Fruit fly (Drosophila melanogaster) whole organism, embryonic: Measurements from ENCODE around the gene crq.
A peak's percentile ranks its signal among the peaks of the same experiment; 100 is the strongest.

Experiments
- ATbp ChIP-seq: fragments of 200-800 bp; sonication (Bioruptor generic); optimal IDR thresholded peaks from 2 replicates; lab custom pipeline; 2017; ENCODE audit warnings: missing biosample characterization, mild to moderate bottlenecking, missing genetic modification characterization, missing genetic modification reagents
- Ada2b ChIP-seq: fragments of 200-800 bp; sonication (Bioruptor generic); IDR thresholded peaks from 2 replicates; pipeline ENCODE4 v1.3.6; 2022; ENCODE audit warnings: missing biosample characterization, missing genetic modification characterization
- CG10147 ChIP-seq: fragments of 200-800 bp; sonication (Bioruptor generic); optimal IDR thresholded peaks from 2 replicates; lab custom pipeline; 2019; ENCODE audit warnings: missing biosample characterization, mild to moderate bottlenecking, missing genetic modification characterization, moderate library complexity
- CG12391 ChIP-seq: fragments of 200-800 bp; sonication (Bioruptor generic); optimal IDR thresholded peaks from 3 replicates; lab custom pipeline; 2018; ENCODE audit warnings: missing biosample characterization, mild to moderate bottlenecking, missing genetic modification characterization, moderate library complexity
- CG13624 ChIP-seq: fragments of 200-800 bp; sonication (Bioruptor generic); optimal IDR thresholded peaks from 2 replicates; lab custom pipeline; 2016; ENCODE audit warnings: missing biosample characterization, missing genetic modification characterization
- CG14014 ChIP-seq: fragments of 200-800 bp; sonication (Bioruptor generic); IDR thresholded peaks from 2 replicates; pipeline ENCODE4 v1.3.6; 2022; ENCODE audit warnings: missing biosample characterization, missing genetic modification characterization
- CG17912 ChIP-seq: fragments of 200-800 bp; sonication (Bioruptor generic); optimal IDR thresholded peaks from 2 replicates; lab custom pipeline; 2018; ENCODE audit warnings: missing biosample characterization, mild to moderate bottlenecking, missing genetic modification characterization
- CG18599 ChIP-seq: fragments of 200-800 bp; sonication (Bioruptor generic); optimal IDR thresholded peaks from 3 replicates; lab custom pipeline; 2017; ENCODE audit warnings: missing biosample characterization, missing genetic modification characterization, mild to moderate bottlenecking, moderate library complexity, missing genetic modification reagents
- CG2199 ChIP-seq: fragments of 200-800 bp; sonication (Bioruptor generic); IDR thresholded peaks from 3 replicates; pipeline ENCODE4 v1.3.6; 2022; ENCODE audit warnings: missing biosample characterization, missing genetic modification characterization
- CG30431 ChIP-seq: fragments of 200-800 bp; sonication (Bioruptor generic); optimal IDR thresholded peaks from 2 replicates; lab custom pipeline; 2017; ENCODE audit warnings: missing biosample characterization, missing genetic modification characterization
- CG3281 ChIP-seq: fragments of 200-800 bp; sonication (Bioruptor generic); optimal IDR thresholded peaks from 3 replicates; lab custom pipeline; 2017; ENCODE audit warnings: missing biosample characterization, mild to moderate bottlenecking, missing genetic modification characterization
- CG4282 ChIP-seq: fragments of 200-800 bp; sonication (Bioruptor generic); optimal IDR thresholded peaks from 2 replicates; lab custom pipeline; 2016; ENCODE audit warnings: missing biosample characterization, missing genetic modification characterization
- CG4328 ChIP-seq: fragments of 200-800 bp; sonication (Bioruptor generic); optimal IDR thresholded peaks from 3 replicates; lab custom pipeline; 2017; ENCODE audit warnings: missing biosample characterization, missing genetic modification reagents, missing genetic modification characterization
- CG4820 ChIP-seq: fragments of 200-800 bp; sonication (Bioruptor generic); optimal IDR thresholded peaks from 3 replicates; lab custom pipeline; 2016; ENCODE audit warnings: missing biosample characterization, missing genetic modification characterization
- CG6683 ChIP-seq: fragments of 200-800 bp; sonication (Bioruptor generic); optimal IDR thresholded peaks from 2 replicates; lab custom pipeline; 2017; ENCODE audit warnings: missing biosample characterization, mild to moderate bottlenecking, missing genetic modification characterization, missing genetic modification reagents
- CG7271 ChIP-seq: fragments of 200-800 bp; sonication (Bioruptor generic); optimal IDR thresholded peaks from 2 replicates; lab custom pipeline; 2018; ENCODE audit warnings: missing biosample characterization, mild to moderate bottlenecking, missing genetic modification characterization, moderate library complexity
- CG7786 ChIP-seq: fragments of 200-800 bp; sonication (Bioruptor generic); optimal IDR thresholded peaks from 2 replicates; lab custom pipeline; 2016; ENCODE audit warnings: missing biosample characterization, missing genetic modification characterization
- CG8290 ChIP-seq, 3 experiments: fragments of 200-800 bp; sonication (Bioruptor generic); optimal IDR thresholded peaks; 2 replicates each; lab custom pipeline; 2016 to 2019; ENCODE audit warnings: missing biosample characterization in 3 of 3, missing genetic modification characterization in 3 of 3, mild to moderate bottlenecking in 2 of 3, moderate library complexity in 1 of 3
- CG9215 ChIP-seq: fragments of 200-800 bp; sonication (Bioruptor generic); IDR thresholded peaks from 2 replicates; pipeline ENCODE4 v1.3.6; 2022; ENCODE audit warnings: missing biosample characterization, missing genetic modification characterization
- CG9727 ChIP-seq: fragments of 200-800 bp; sonication (Bioruptor generic); optimal IDR thresholded peaks from 3 replicates; lab custom pipeline; 2017; ENCODE audit warnings: missing biosample characterization, mild to moderate bottlenecking, missing genetic modification characterization
- CkIIα-i1 ChIP-seq: fragments of 200-800 bp; sonication (Bioruptor generic); IDR thresholded peaks from 2 replicates; pipeline ENCODE4 v1.3.6; 2022; ENCODE audit warnings: missing biosample characterization, missing genetic modification characterization
- D19A ChIP-seq: fragments of 200-800 bp; optimal IDR thresholded peaks from 3 replicates; lab custom pipeline; 2019; ENCODE audit warnings: missing biosample characterization, mild to moderate bottlenecking, missing genetic modification characterization, moderate library complexity
- Dbx ChIP-seq: fragments of 200-800 bp; sonication (Bioruptor generic); IDR thresholded peaks from 3 replicates; pipeline ENCODE4 v1.3.6; 2022; ENCODE audit warnings: missing biosample characterization, missing genetic modification characterization
- Dip3 ChIP-seq: fragments of 200-800 bp; sonication (Bioruptor generic); optimal IDR thresholded peaks from 3 replicates; lab custom pipeline; 2016; ENCODE audit warnings: missing biosample characterization, missing genetic modification characterization
- Doc2 ChIP-seq: fragments of 200-800 bp; sonication (Bioruptor generic); IDR thresholded peaks from 2 replicates; pipeline ENCODE4 v1.3.6; 2022; ENCODE audit warnings: missing biosample characterization, missing genetic modification characterization
- E2f1 ChIP-seq: fragments of 200-800 bp; sonication (Bioruptor generic); IDR thresholded peaks from 2 replicates; pipeline ENCODE4 v1.3.6; 2022; ENCODE audit warnings: missing biosample characterization, missing genetic modification characterization
- Fer2 ChIP-seq: fragments of 200-800 bp; sonication (Bioruptor generic); optimal IDR thresholded peaks from 2 replicates; lab custom pipeline; 2018; ENCODE audit warnings: missing biosample characterization, mild to moderate bottlenecking, missing genetic modification characterization, moderate library complexity
- Gsc ChIP-seq: fragments of 200-800 bp; sonication (Bioruptor generic); IDR thresholded peaks from 2 replicates; pipeline ENCODE4 v1.3.6; 2022; ENCODE audit warnings: missing biosample characterization, missing genetic modification characterization
- HLH4C ChIP-seq: fragments of 200-800 bp; sonication (Bioruptor generic); IDR thresholded peaks from 3 replicates; pipeline ENCODE4 v1.3.6; 2022; ENCODE audit warnings: missing biosample characterization, missing genetic modification characterization; ENCODE audit not compliant: partially characterized antibody
- Hand ChIP-seq: fragments of 200-800 bp; sonication (Bioruptor generic); optimal IDR thresholded peaks from 2 replicates; lab custom pipeline; 2017; ENCODE audit warnings: mild to moderate bottlenecking, missing biosample characterization, missing genetic modification reagents, missing genetic modification characterization
- Hr78 ChIP-seq, 2 experiments: fragments of 200-800 bp in 1 of 2; fragments of >200 bp in 1 of 2; sonication (Bioruptor generic) in 1 of 2; optimal IDR thresholded peaks; 2 replicates each; lab custom pipeline; 2017 to 2019; ENCODE audit warnings: missing biosample characterization in 2 of 2, missing genetic modification characterization in 2 of 2, mild to moderate bottlenecking in 1 of 2, moderate library complexity in 1 of 2
- PHDP ChIP-seq: fragments of 200-800 bp; sonication (Bioruptor generic); optimal IDR thresholded peaks from 3 replicates; lab custom pipeline; 2018; ENCODE audit warnings: missing biosample characterization, mild to moderate bottlenecking, missing genetic modification characterization, moderate library complexity
- Pdp1 ChIP-seq, 2 experiments: fragments of 200-800 bp; sonication (Bioruptor generic); optimal IDR thresholded peaks; 3 replicates each; lab custom pipeline; 2016; ENCODE audit warnings: missing biosample characterization in 2 of 2, missing genetic modification characterization in 2 of 2, mild to moderate bottlenecking in 1 of 2, moderate library complexity in 1 of 2
- Ravus ChIP-seq: fragments of 200-800 bp; sonication (Bioruptor generic); IDR thresholded peaks from 2 replicates; pipeline ENCODE4 v1.3.6; 2022; ENCODE audit warnings: missing biosample characterization, missing genetic modification characterization
- Rx ChIP-seq: fragments of 200-800 bp; sonication (Bioruptor generic); IDR thresholded peaks from 2 replicates; pipeline ENCODE4 v1.3.6; 2022; ENCODE audit warnings: missing biosample characterization, missing genetic modification characterization
- bbx ChIP-seq: fragments of 200-800 bp; sonication (Bioruptor generic); IDR thresholded peaks from 2 replicates; pipeline ENCODE4 v1.3.6; 2022; ENCODE audit warnings: missing biosample characterization, missing genetic modification characterization; ENCODE audit not compliant: partially characterized antibody
- chn ChIP-seq: fragments of 200-800 bp; sonication (Bioruptor generic); optimal IDR thresholded peaks from 2 replicates; lab custom pipeline; 2016; ENCODE audit warnings: missing biosample characterization, missing genetic modification characterization
- da ChIP-seq: fragments of 200-800 bp; sonication (Bioruptor generic); optimal IDR thresholded peaks from 2 replicates; lab custom pipeline; 2016; ENCODE audit warnings: missing biosample characterization, missing genetic modification characterization
- dpn ChIP-seq, 2 experiments: fragments of 200-800 bp; sonication (Bioruptor generic); optimal IDR thresholded peaks; 3 replicates each; lab custom pipeline; 2016; ENCODE audit warnings: missing biosample characterization in 2 of 2, missing genetic modification characterization in 2 of 2
- en ChIP-seq: fragments of 200-800 bp; sonication (Bioruptor generic); optimal IDR thresholded peaks from 2 replicates; lab custom pipeline; 2016; ENCODE audit warnings: missing biosample characterization, missing genetic modification characterization
- gem ChIP-seq: fragments of 200-800 bp; sonication (Bioruptor generic); optimal IDR thresholded peaks from 2 replicates; lab custom pipeline; 2019; ENCODE audit warnings: missing biosample characterization, mild to moderate bottlenecking, missing genetic modification characterization, moderate library complexity
- gsb ChIP-seq: fragments of 200-800 bp; sonication (Bioruptor generic); IDR thresholded peaks from 2 replicates; pipeline ENCODE4 v1.3.6; 2022; ENCODE audit warnings: missing biosample characterization, missing genetic modification characterization
- h ChIP-seq: fragments of >200 bp; optimal IDR thresholded peaks from 2 replicates; lab custom pipeline; 2017
- lola ChIP-seq, 3 experiments: fragments of >200 bp in 2 of 3; fragments of 200-800 bp in 1 of 3; sonication (Bioruptor generic) in 1 of 3; optimal IDR thresholded peaks; 2 replicates each; lab custom pipeline; 2017 to 2019; ENCODE audit warnings: missing biosample characterization in 3 of 3, missing genetic modification characterization in 3 of 3, mild to moderate bottlenecking in 1 of 3, moderate library complexity in 1 of 3
- mld ChIP-seq: fragments of 200-800 bp; sonication (Bioruptor generic); IDR thresholded peaks from 3 replicates; pipeline ENCODE4 v1.3.6; 2022; ENCODE audit warnings: missing biosample characterization, missing genetic modification characterization; ENCODE audit not compliant: partially characterized antibody
- peb ChIP-seq: fragments of 200-800 bp; sonication (Bioruptor generic); IDR thresholded peaks from 2 replicates; pipeline ENCODE4 v1.3.6; 2022; ENCODE audit warnings: missing biosample characterization, missing genetic modification characterization
- pfk ChIP-seq: fragments of 200-800 bp; sonication (Bioruptor generic); optimal IDR thresholded peaks from 2 replicates; lab custom pipeline; 2018; ENCODE audit warnings: missing biosample characterization, mild to moderate bottlenecking, missing genetic modification characterization, moderate library complexity
- schlank ChIP-seq: fragments of 200-800 bp; sonication (Bioruptor generic); optimal IDR thresholded peaks from 2 replicates; lab custom pipeline; 2018; ENCODE audit warnings: missing biosample characterization, mild to moderate bottlenecking, missing genetic modification characterization
- z ChIP-seq: fragments of 200-800 bp; sonication (Bioruptor generic); IDR thresholded peaks from 3 replicates; pipeline ENCODE4 v1.3.6; 2022; ENCODE audit warnings: missing biosample characterization, missing genetic modification characterization

crq gene

DNA sequence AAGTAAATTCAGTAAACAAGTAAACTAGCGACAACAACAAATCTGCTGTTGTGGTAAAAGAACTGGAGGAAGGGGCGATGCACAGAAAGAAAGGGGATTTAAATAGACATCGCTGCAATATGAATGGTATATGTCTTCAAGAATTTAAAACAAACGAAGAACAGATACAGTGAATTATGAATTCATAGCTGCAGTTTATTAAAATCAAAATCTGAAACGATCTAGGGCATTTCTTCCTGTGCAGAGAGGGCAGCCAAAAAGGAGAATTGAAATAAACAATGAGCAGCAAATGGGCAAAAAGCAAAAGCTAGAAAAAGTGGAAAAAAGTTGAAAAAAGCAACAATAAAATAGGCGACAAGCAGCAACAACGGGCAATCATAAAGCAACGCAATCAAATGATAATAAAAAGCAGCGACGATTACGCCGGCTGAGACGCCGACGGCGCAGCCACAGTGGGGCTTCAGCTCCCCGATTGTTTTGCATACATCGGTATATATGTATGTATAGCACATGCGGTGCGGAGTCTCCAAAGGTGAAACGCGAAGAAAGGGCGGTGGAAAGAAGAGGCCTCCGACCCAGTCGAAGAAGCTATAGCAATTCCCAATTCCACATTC lies 16.0 kb upstream of the crq start (continued):
- no peak for TF ChIP-seq CG7271 (tag; lab: Kevin White, UChicago)
- peak in 1 of 2 experiments; percentile 64 for TF ChIP-seq Hr78 (GFP tag; optimal IDR thresholded peaks at IDR 0.05; lab: Kevin White, UChicago)
- 0 out of 2 replicates have a peak, but pooled peaks have one; percentile 28 for TF ChIP-seq peb
- TF ChIP-seq CG13624: peak; percentile 72
- TF ChIP-seq pfk: no peak
- TF ChIP-seq da (GFP tag; lab: Kevin White, UChicago): no peak
- TF ChIP-seq bbx: no peak
- peak; percentile 81 for TF ChIP-seq CG7786
- TF ChIP-seq CG9215 (GFP tag; lab: Robert Waterston, UW): peak; percentile 34; the same call in 1 of the 2 replicates
- peak; percentile 71 for TF ChIP-seq CG3281
- peak; percentile 74 for TF ChIP-seq Dip3 (GFP tag; lab: Kevin White, UChicago)
- peak; percentile 61 for TF ChIP-seq Hand
- peak; percentile 64 for TF ChIP-seq Dbx (GFP tag; lab: Robert Waterston, UW)
- peak; percentile 29 for TF ChIP-seq CG6683 (GFP tag; lab: Kevin White, UChicago)
- TF ChIP-seq Rx (GFP tag; lab: Robert Waterston, UW): peak; percentile 73
- TF ChIP-seq Doc2 (GFP tag; lab: Robert Waterston, UW): no peak
- TF ChIP-seq gem (tag; lab: Kevin White, UChicago): peak; percentile 86
- peak; percentile 61 for TF ChIP-seq schlank (tag; lab: Kevin White, UChicago)
- no peak for TF ChIP-seq HLH4C (GFP tag; lab: Robert Waterston, UW)
- TF ChIP-seq h (lab: Kevin White, UChicago): no peak
- no peak for TF ChIP-seq CG4328
- no peak for TF ChIP-seq Fer2 (tag; lab: Kevin White, UChicago)
- no peak for TF ChIP-seq CG17912
- TF ChIP-seq en (GFP tag; lab: Kevin White, UChicago): peak; percentile 32
- TF ChIP-seq PHDP (tag; lab: Kevin White, UChicago): peak; percentile 83
- TF ChIP-seq z (GFP tag; lab: Robert Waterston, UW): 0 out of 3 replicates have a peak, but pooled peaks have one; percentile 50
- TF ChIP-seq mld (GFP tag; lab: Robert Waterston, UW): no peak
- peak; percentile 55 for TF ChIP-seq CG4820 (GFP tag; lab: Kevin White, UChicago)
- TF ChIP-seq CG12391: peak; percentile 77
- no peak for TF ChIP-seq lola (GFP tag; optimal IDR thresholded peaks at IDR 0.05; lab: Kevin White, UChicago)
- peak; percentile 73 for TF ChIP-seq chn (GFP tag; lab: Kevin White, UChicago)
- peak; percentile 52; the same call in 1 of the 2 replicates for TF ChIP-seq Ada2b (GFP tag; lab: Robert Waterston, UW)
- TF ChIP-seq Pdp1 (GFP tag; optimal IDR thresholded peaks at IDR 0.05; lab: Kevin White, UChicago): peak; percentile 67 to 69
- TF ChIP-seq CG4282: peak; percentile 45
- peak; percentile 52 for TF ChIP-seq CG9727
- peak; percentile 49 for TF ChIP-seq CG30431
- peak; percentile 31 for TF ChIP-seq Ravus (GFP tag; lab: Robert Waterston, UW)
- TF ChIP-seq CG14014 (GFP tag; lab: Robert Waterston, UW): peak; percentile 69
- no peak for TF ChIP-seq CG8290 (GFP tag; optimal IDR thresholded peaks at IDR 0.05; lab: Kevin White, UChicago)
- TF ChIP-seq CG8290 (tag; optimal IDR thresholded peaks at IDR 0.05; lab: Kevin White, UChicago): peak in 1 of 2 experiments; percentile 79
- no peak for TF ChIP-seq CkIIα-i1 (GFP tag; lab: Robert Waterston, UW)
- peak; percentile 31; the same call in 1 of the 2 replicates for TF ChIP-seq gsb (GFP tag; lab: Robert Waterston, UW)
- peak; percentile 37; the same call in 2 of the 3 replicates for TF ChIP-seq CG2199 (GFP tag; lab: Robert Waterston, UW)
- TF ChIP-seq D19A (tag; lab: Kevin White, UChicago): peak; percentile 61
- no peak for TF ChIP-seq Gsc (GFP tag; lab: Robert Waterston, UW)
- peak; percentile 58 for TF ChIP-seq CG10147 (GFP tag; lab: Kevin White, UChicago)
- TF ChIP-seq dpn (GFP tag; optimal IDR thresholded peaks at IDR 0.05; lab: Kevin White, UChicago): peak; percentile 69 to 78
- peak; percentile 86 for TF ChIP-seq ATbp (GFP tag; lab: Kevin White, UChicago)
- peak; percentile 70 for TF ChIP-seq E2f1 (GFP tag; lab: Robert Waterston, UW)
- TF ChIP-seq CG18599: peak; percentile 82
